Worm (Caenorhabditis elegans) whole organism, L4 larva: ENCODE data around the gene dnj-22.
A peak's percentile ranks its signal among the peaks of the same experiment; 100 is the strongest.

Source experiments
- ceh-20 ChIP-seq: fragments of 200-800 bp; sonication (Bioruptor generic); IDR thresholded peaks from 2 replicates; pipeline ENCODE4 v1.3.6; 2022; ENCODE audit warnings: missing genetic modification reagents, missing genetic modification characterization, missing compliant biosample characterization
- jun-1 ChIP-seq: fragments of 150-350 bp; optimal IDR thresholded peaks from 2 replicates; lab custom pipeline; 2014; ENCODE audit warnings: missing biosample characterization, missing genetic modification reagents, missing genetic modification characterization
- nhr-41 ChIP-seq: fragments of 200-800 bp; sonication (Bioruptor generic); IDR thresholded peaks from 2 replicates; pipeline ENCODE4 v1.3.6; 2022; ENCODE audit warnings: missing genetic modification reagents, missing genetic modification characterization, missing compliant biosample characterization
- pha-4 ChIP-seq, 2 experiments: fragments of 150-350 bp in 1 of 2; fragments of 200-800 bp in 1 of 2; sonication (Bioruptor generic) in 1 of 2; IDR thresholded peaks in 1 of 2; optimal IDR thresholded peaks in 1 of 2; 2 replicates each; pipeline versions ENCODE4 v1.3.6 to Lab custom; 2014 to 2022; ENCODE audit warnings: missing genetic modification characterization in 2 of 2, missing genetic modification reagents in 2 of 2, missing biosample characterization in 1 of 2, missing compliant biosample characterization in 1 of 2
- unc-62 ChIP-seq, 3 experiments: fragments of 150-350 bp in 1 of 3; sonication (generic microtip); optimal IDR thresholded peaks in 2 of 3; peaks in 1 of 3; 1 replicate in 1 of 3; 2 replicates in 2 of 3; lab custom pipeline; 2014 to 2017; ENCODE audit warnings: missing biosample characterization in 3 of 3, missing genetic modification characterization in 3 of 3, missing genetic modification reagents in 3 of 3, missing genotype in 1 of 3
- zag-1 ChIP-seq: fragments of 150-350 bp; optimal IDR thresholded peaks from 2 replicates; lab custom pipeline; 2014; ENCODE audit warnings: missing biosample characterization, missing genetic modification characterization

DNA sequence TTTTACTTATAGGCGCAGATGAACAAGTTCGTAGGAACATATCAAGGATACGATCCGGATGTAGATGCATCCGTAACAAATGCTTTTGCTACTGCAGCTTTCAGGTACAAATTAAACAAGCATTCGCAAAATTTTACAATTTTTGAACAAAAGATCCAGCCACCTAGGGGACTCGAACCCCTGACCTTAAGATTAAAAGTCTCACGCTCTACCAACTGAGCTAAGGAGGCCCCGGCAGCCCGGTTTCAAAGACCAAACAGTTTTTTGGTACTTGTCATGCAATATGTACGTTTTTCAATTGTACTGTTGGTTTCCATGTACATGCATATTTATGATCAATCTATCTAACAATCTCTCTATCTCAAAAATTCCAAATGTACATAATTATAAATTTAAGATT, 37.5 kb upstream of the dnj-22 start:
- TF ChIP-seq pha-4 (GFP tag; IDR thresholded peaks at IDR 0.05; lab: Robert Waterston, UW) (peak; percentile 53; the same call in 1 of the 2 replicates), pha-4 (tag; optimal IDR thresholded peaks at IDR 0.05; lab: Kevin White, UChicago) (no peak), jun-1 (tag; lab: Kevin White, UChicago) (no peak), nhr-41 (no peak), zag-1 (tag; lab: Kevin White, UChicago) (no peak), unc-62 (GFP tag; optimal IDR thresholded peaks at IDR 0.05 in 1 of 2; lab: Kevin White, UChicago) (no peak), unc-62 (tag; optimal IDR thresholded peaks at IDR 0.05; lab: Kevin White, UChicago) (no peak), ceh-20 (GFP tag; lab: Robert Waterston, UW) (peak; percentile 45; the same call in 1 of the 2 replicates)
